Worm (Caenorhabditis elegans) whole organism, L4 larva: ENCODE data around the gene spin-3.

ENCODE experiments used
- F10B5.3 ChIP-seq: sonication (generic microtip); optimal IDR thresholded peaks from 2 replicates; lab custom pipeline; 2016; ENCODE audit warnings: mild to moderate bottlenecking, missing genetic modification characterization, missing compliant biosample characterization
- F26F4.8 ChIP-seq: fragments of 200-800 bp; sonication (Bioruptor generic); conservative IDR thresholded peaks from 2 replicates; pipeline ENCODE4 v1.3.6; 2022; ENCODE audit warnings: missing genetic modification characterization, missing compliant biosample characterization
- F37D6.2 ChIP-seq: sonication (generic microtip); optimal IDR thresholded peaks from 2 replicates; lab custom pipeline; 2016; ENCODE audit warnings: mild to moderate bottlenecking, missing genetic modification characterization, missing compliant biosample characterization
- R02D3.7 ChIP-seq: fragments of 150-350 bp; sonication (generic microtip); optimal IDR thresholded peaks from 3 replicates; lab custom pipeline; 2014; ENCODE audit warnings: missing biosample characterization, missing genetic modification characterization
- T26A8.4 ChIP-seq: fragments of 200-800 bp; sonication (Bioruptor generic); IDR thresholded peaks from 2 replicates; pipeline ENCODE4 v1.3.6; 2022; ENCODE audit warnings: missing genetic modification characterization, missing compliant biosample characterization
- Y105C5A.15 ChIP-seq: fragments of 200-800 bp; sonication (Bioruptor generic); IDR thresholded peaks from 2 replicates; pipeline ENCODE4 v1.3.6; 2022; ENCODE audit warnings: missing genetic modification characterization, missing compliant biosample characterization
- Y5F2A.4 ChIP-seq: fragments of 200-800 bp; sonication (Bioruptor generic); optimal IDR thresholded peaks from 2 replicates; lab custom pipeline; 2018; ENCODE audit warnings: mild to moderate bottlenecking, missing genetic modification characterization, missing compliant biosample characterization
- Y75B8A.6 ChIP-seq: fragments of 200-800 bp; sonication (Bioruptor generic); IDR thresholded peaks from 2 replicates; pipeline ENCODE4 v1.3.6; 2022; ENCODE audit warnings: missing genetic modification reagents, missing genetic modification characterization, missing compliant biosample characterization
- aly-2 ChIP-seq: sonication (generic microtip); optimal IDR thresholded peaks from 2 replicates; lab custom pipeline; 2018; ENCODE audit warnings: missing biosample characterization, missing genetic modification characterization
- ceh-44 ChIP-seq: fragments of 200-800 bp; sonication (Bioruptor generic); IDR thresholded peaks from 2 replicates; pipeline ENCODE4 v1.3.6; 2022; ENCODE audit warnings: missing genetic modification reagents, missing genetic modification characterization, missing compliant biosample characterization
- ces-1 ChIP-seq: fragments of 150-350 bp; sonication (generic microtip); optimal IDR thresholded peaks from 4 replicates; lab custom pipeline; 2014; ENCODE audit warnings: missing biosample characterization, missing genetic modification reagents, missing genetic modification characterization
- cey-2 ChIP-seq: sonication (generic microtip); optimal IDR thresholded peaks from 3 replicates; lab custom pipeline; 2017; ENCODE audit warnings: missing genetic modification characterization, mild to moderate bottlenecking, missing compliant biosample characterization, antibody characterized with exemption, borderline replicate concordance; ENCODE audit not compliant: insufficient read depth
- daf-12 ChIP-seq: fragments of 150-350 bp; optimal IDR thresholded peaks from 2 replicates; lab custom pipeline; 2014; ENCODE audit warnings: missing biosample characterization, missing genetic modification reagents, missing genetic modification characterization
- daf-16 ChIP-seq, 3 experiments: sonication (generic microtip); optimal IDR thresholded peaks; 2 replicates each; lab custom pipeline; 2016 to 2017; ENCODE audit warnings: missing genetic modification characterization in 3 of 3, missing genetic modification reagents in 3 of 3, mild to moderate bottlenecking in 2 of 3, missing compliant biosample characterization in 2 of 3, missing biosample characterization in 1 of 3, moderate library complexity in 1 of 3
- daf-8 ChIP-seq: fragments of 200-800 bp; sonication (Bioruptor generic); IDR thresholded peaks from 2 replicates; pipeline ENCODE4 v1.3.6; 2022; ENCODE audit warnings: missing genetic modification characterization, missing compliant biosample characterization
- dmd-6 ChIP-seq: fragments of 200-800 bp; sonication (Bioruptor generic); IDR thresholded peaks from 2 replicates; pipeline ENCODE4 v1.3.6; 2022; ENCODE audit warnings: missing genetic modification reagents, missing genetic modification characterization, missing compliant biosample characterization
- dmd-8 ChIP-seq: fragments of 200-800 bp; sonication (Bioruptor generic); IDR thresholded peaks from 2 replicates; pipeline ENCODE4 v1.3.6; 2022; ENCODE audit warnings: missing genetic modification characterization, missing compliant biosample characterization
- dmd-9 ChIP-seq: fragments of 200-800 bp; sonication (Bioruptor generic); IDR thresholded peaks from 2 replicates; pipeline ENCODE4 v1.3.6; 2022; ENCODE audit warnings: missing genetic modification reagents, missing genetic modification characterization, missing compliant biosample characterization
- dpl-1 ChIP-seq: fragments of 150-350 bp; optimal IDR thresholded peaks from 2 replicates; lab custom pipeline; 2014; ENCODE audit warnings: missing biosample characterization, missing genetic modification reagents, missing genetic modification characterization
- egl-27 ChIP-seq: sonication (generic microtip); optimal IDR thresholded peaks from 3 replicates; lab custom pipeline; 2017; ENCODE audit warnings: missing biosample characterization, missing genetic modification reagents, missing genetic modification characterization
- egl-43 ChIP-seq: fragments of 200-800 bp; sonication (Bioruptor generic); IDR thresholded peaks from 2 replicates; pipeline ENCODE4 v1.3.6; 2022; ENCODE audit warnings: missing genetic modification reagents, missing genetic modification characterization, missing compliant biosample characterization
- fos-1 ChIP-seq: fragments of 150-350 bp; optimal IDR thresholded peaks from 2 replicates; lab custom pipeline; 2014; ENCODE audit warnings: missing biosample characterization, missing genetic modification characterization
- gei-8 ChIP-seq: fragments of 200-800 bp; sonication (Bioruptor generic); optimal IDR thresholded peaks from 2 replicates; lab custom pipeline; 2018; ENCODE audit warnings: mild to moderate bottlenecking, missing genetic modification characterization, missing compliant biosample characterization
- hif-1 ChIP-seq, 2 experiments: sonication (generic microtip); optimal IDR thresholded peaks; 2 replicates each; lab custom pipeline; 2016 to 2017; ENCODE audit warnings: missing compliant biosample characterization in 2 of 2, missing genetic modification characterization in 2 of 2, missing genetic modification reagents in 2 of 2, missing genotype in 2 of 2, mild to moderate bottlenecking in 1 of 2
- hlh-11 ChIP-seq: fragments of 200-800 bp; sonication (Bioruptor generic); optimal IDR thresholded peaks from 2 replicates; lab custom pipeline; 2018; ENCODE audit warnings: mild to moderate bottlenecking, missing genetic modification characterization, missing compliant biosample characterization
- hmg-1.1 ChIP-seq: fragments of 200-800 bp; sonication (Bioruptor generic); IDR thresholded peaks from 2 replicates; pipeline ENCODE4 v1.3.6; 2022; ENCODE audit warnings: missing genetic modification reagents, missing genetic modification characterization, missing compliant biosample characterization
- lim-7 ChIP-seq: fragments of 200-800 bp; sonication (Bioruptor generic); IDR thresholded peaks from 2 replicates; pipeline ENCODE4 v1.3.6; 2022; ENCODE audit warnings: missing genetic modification characterization, missing compliant biosample characterization
- lin-1 ChIP-seq: fragments of 200-800 bp; sonication (Bioruptor generic); IDR thresholded peaks from 2 replicates; pipeline ENCODE4 v1.3.6; 2022; ENCODE audit warnings: missing genetic modification reagents, missing genetic modification characterization, missing compliant biosample characterization
- lin-13 ChIP-seq: fragments of 150-350 bp; optimal IDR thresholded peaks from 2 replicates; lab custom pipeline; 2014; ENCODE audit warnings: missing biosample characterization, missing genetic modification reagents, missing genetic modification characterization
- lin-15B ChIP-seq: fragments of 150-350 bp; sonication (generic microtip); optimal IDR thresholded peaks from 3 replicates; lab custom pipeline; 2014; ENCODE audit warnings: missing biosample characterization, missing genetic modification characterization
- lin-29 ChIP-seq: fragments of 200-800 bp; sonication (Bioruptor generic); IDR thresholded peaks from 2 replicates; pipeline ENCODE4 v1.3.6; 2022; ENCODE audit warnings: missing genetic modification reagents, missing genetic modification characterization, missing compliant biosample characterization
- lsy-2 ChIP-seq, 2 experiments: fragments of 150-350 bp in 1 of 2; sonication (generic microtip) in 1 of 2; optimal IDR thresholded peaks; 2 replicates each; lab custom pipeline; 2014 to 2017; ENCODE audit warnings: missing biosample characterization in 2 of 2, missing genetic modification characterization in 2 of 2
- madf-5 ChIP-seq, 2 experiments: fragments of 200-800 bp; sonication (Bioruptor generic); IDR thresholded peaks; 2 replicates each; pipeline ENCODE4 v1.3.6; 2022; ENCODE audit warnings: missing compliant biosample characterization in 2 of 2, missing genetic modification characterization in 2 of 2
- mep-1 ChIP-seq: fragments of 150-350 bp; sonication (generic microtip); optimal IDR thresholded peaks from 3 replicates; lab custom pipeline; 2014; ENCODE audit warnings: missing biosample characterization, missing genetic modification characterization
- mes-2 ChIP-seq: sonication (generic microtip); optimal IDR thresholded peaks from 2 replicates; lab custom pipeline; 2016; ENCODE audit warnings: missing genotype, mild to moderate bottlenecking, missing genetic modification characterization, missing compliant biosample characterization; ENCODE audit not compliant: poor library complexity, severe bottlenecking
- mxl-3 ChIP-seq: fragments of 200-800 bp; sonication (Bioruptor generic); optimal IDR thresholded peaks from 2 replicates; lab custom pipeline; 2018; ENCODE audit warnings: mild to moderate bottlenecking, missing genetic modification characterization, missing compliant biosample characterization
- nhr-10 ChIP-seq: fragments of 150-350 bp; optimal IDR thresholded peaks from 2 replicates; lab custom pipeline; 2014; ENCODE audit warnings: missing biosample characterization, missing genetic modification characterization
- nhr-111 ChIP-seq: fragments of 200-800 bp; sonication (Bioruptor generic); optimal IDR thresholded peaks from 2 replicates; lab custom pipeline; 2018; ENCODE audit warnings: mild to moderate bottlenecking, missing genetic modification characterization, missing compliant biosample characterization
- nhr-237 ChIP-seq: sonication (generic microtip); optimal IDR thresholded peaks from 2 replicates; lab custom pipeline; 2017; ENCODE audit warnings: missing biosample characterization, missing genetic modification characterization
- nhr-28 ChIP-seq: fragments of 150-350 bp; optimal IDR thresholded peaks from 2 replicates; lab custom pipeline; 2014; ENCODE audit warnings: missing biosample characterization, missing genetic modification characterization
- nhr-76 ChIP-seq: fragments of 150-350 bp; optimal IDR thresholded peaks from 2 replicates; lab custom pipeline; 2014; ENCODE audit warnings: missing biosample characterization, missing genetic modification characterization
- saeg-2 ChIP-seq: fragments of 200-800 bp; sonication (Bioruptor generic); IDR thresholded peaks from 2 replicates; pipeline ENCODE4 v1.3.6; 2022; ENCODE audit warnings: missing genetic modification reagents, missing genetic modification characterization, missing compliant biosample characterization
- set-16 ChIP-seq: fragments of 200-800 bp; sonication (Bioruptor generic); IDR thresholded peaks from 2 replicates; pipeline ENCODE4 v1.3.6; 2022; ENCODE audit warnings: missing genetic modification reagents, missing genetic modification characterization, missing compliant biosample characterization
- skn-1 ChIP-seq: fragments of 150-350 bp; optimal IDR thresholded peaks from 2 replicates; lab custom pipeline; 2014; ENCODE audit warnings: missing biosample characterization, missing genetic modification characterization
- snpc-1.2 ChIP-seq: fragments of 200-800 bp; sonication (Bioruptor generic); IDR thresholded peaks from 2 replicates; pipeline ENCODE4 v1.3.6; 2022; ENCODE audit warnings: missing genetic modification reagents, missing genetic modification characterization, missing compliant biosample characterization
- spr-3 ChIP-seq: fragments of 200-800 bp; sonication (Bioruptor generic); optimal IDR thresholded peaks from 2 replicates; lab custom pipeline; 2018; ENCODE audit warnings: mild to moderate bottlenecking, missing genetic modification characterization, missing compliant biosample characterization
- tra-1 ChIP-seq: fragments of 200-800 bp; sonication (Bioruptor generic); IDR thresholded peaks from 2 replicates; pipeline ENCODE4 v1.3.6; 2022; ENCODE audit warnings: missing genetic modification reagents, missing genetic modification characterization, missing compliant biosample characterization
- unc-39 ChIP-seq: sonication (generic microtip); optimal IDR thresholded peaks from 2 replicates; lab custom pipeline; 2017; ENCODE audit warnings: missing biosample characterization, missing genetic modification characterization
- vab-7 ChIP-seq: fragments of 200-800 bp; sonication (Bioruptor generic); IDR thresholded peaks from 2 replicates; pipeline ENCODE4 v1.3.6; 2022; ENCODE audit warnings: missing genetic modification reagents, missing genetic modification characterization, missing compliant biosample characterization
- zfp-2 ChIP-seq: sonication (generic microtip); optimal IDR thresholded peaks from 2 replicates; lab custom pipeline; 2016; ENCODE audit warnings: mild to moderate bottlenecking, missing genetic modification characterization, missing compliant biosample characterization
- zfp-3 ChIP-seq: fragments of 200-800 bp; sonication (Bioruptor generic); conservative IDR thresholded peaks from 2 replicates; pipeline ENCODE4 v1.3.6; 2022; ENCODE audit warnings: missing genetic modification reagents, missing genetic modification characterization, missing compliant biosample characterization

spin-3 gene

ce11 chrX:13159005-13159404, 29.0 kb downstream of the spin-3 start (continued):
- TF ChIP-seq lim-7 (GFP tag; lab: Robert Waterston, UW), result no peak
- peak; percentile 15 for TF ChIP-seq lin-13 (GFP tag; lab: Kevin White, UChicago)
- TF ChIP-seq ces-1 (GFP tag; lab: Kevin White, UChicago), result no peak
- TF ChIP-seq hif-1 (tag; optimal IDR thresholded peaks at IDR 0.05; lab: Kevin White, UChicago), result no peak
- no peak for TF ChIP-seq vab-7 (GFP tag; lab: Robert Waterston, UW)
- no peak for TF ChIP-seq spr-3
- TF ChIP-seq fos-1 (tag; lab: Kevin White, UChicago), result no peak
- no peak for TF ChIP-seq F26F4.8 (GFP tag; lab: Robert Waterston, UW)
- TF ChIP-seq skn-1 (tag; lab: Kevin White, UChicago), result no peak
- no peak for TF ChIP-seq saeg-2 (GFP tag; lab: Robert Waterston, UW)
- no peak for TF ChIP-seq daf-8 (GFP tag; lab: Robert Waterston, UW)
- TF ChIP-seq lin-1 (GFP tag; lab: Robert Waterston, UW), result peak; percentile 78; the same call in 1 of the 2 replicates
- peak in 1 of 2 experiments; percentile 71 for TF ChIP-seq daf-16 (GFP tag; optimal IDR thresholded peaks at IDR 0.05; lab: Kevin White, UChicago)
- TF ChIP-seq daf-16 (tag; optimal IDR thresholded peaks at IDR 0.05; lab: Kevin White, UChicago), result peak; percentile 97
- no peak; the same call in 1 of the 2 replicates for TF ChIP-seq T26A8.4 (GFP tag; lab: Robert Waterston, UW)
- TF ChIP-seq dpl-1, result no peak
- TF ChIP-seq Y5F2A.4 (GFP tag; lab: Kevin White, UChicago), result no peak
- TF ChIP-seq unc-39 (tag; lab: Kevin White, UChicago), result no peak
- no peak for TF ChIP-seq Y105C5A.15 (GFP tag; lab: Robert Waterston, UW)
- TF ChIP-seq tra-1 (GFP tag; lab: Robert Waterston, UW), result peak; percentile 82
- no peak for TF ChIP-seq F37D6.2 (tag; lab: Kevin White, UChicago)
- no peak for TF ChIP-seq gei-8 (GFP tag; lab: Kevin White, UChicago)
- no peak for TF ChIP-seq ceh-44 (GFP tag; lab: Robert Waterston, UW)
- TF ChIP-seq set-16 (GFP tag; lab: Robert Waterston, UW), result no peak
- no peak for TF ChIP-seq F10B5.3 (tag; lab: Kevin White, UChicago)
- peak; percentile 52 for TF ChIP-seq mxl-3 (GFP tag; lab: Kevin White, UChicago)
- peak in 1 of 2 experiments; percentile 48 for TF ChIP-seq lsy-2 (tag; optimal IDR thresholded peaks at IDR 0.05; lab: Kevin White, UChicago)
- no peak for TF ChIP-seq nhr-10 (tag; lab: Kevin White, UChicago)
- no peak for TF ChIP-seq egl-43 (GFP tag; lab: Robert Waterston, UW)
- peak; percentile 59 for TF ChIP-seq mep-1 (tag; lab: Kevin White, UChicago)
- no peak for TF ChIP-seq hmg-1.1 (GFP tag; lab: Robert Waterston, UW)
- TF ChIP-seq zfp-3 (GFP tag; lab: Robert Waterston, UW), result no peak
- TF ChIP-seq mes-2 (tag; lab: Kevin White, UChicago), result peak; percentile 28
- TF ChIP-seq nhr-76, result no peak
- TF ChIP-seq cey-2 (tag; lab: Kevin White, UChicago), result no peak
- TF ChIP-seq madf-5 (GFP tag; IDR thresholded peaks at IDR 0.05; lab: Robert Waterston, UW), result no peak
- TF ChIP-seq zfp-2 (tag; lab: Kevin White, UChicago), result no peak
- no peak for TF ChIP-seq dmd-8 (GFP tag; lab: Robert Waterston, UW)
- no peak for TF ChIP-seq lin-29 (GFP tag; lab: Robert Waterston, UW)
- no peak for TF ChIP-seq R02D3.7 (tag; lab: Kevin White, UChicago)
- TF ChIP-seq egl-27, result no peak
- no peak for TF ChIP-seq lin-15B
- TF ChIP-seq nhr-28, result peak; percentile 90
- TF ChIP-seq dmd-9 (GFP tag; lab: Robert Waterston, UW), result no peak
- TF ChIP-seq snpc-1.2 (GFP tag; lab: Robert Waterston, UW), result no peak
- no peak for TF ChIP-seq aly-2
- no peak for TF ChIP-seq daf-12 (tag; lab: Kevin White, UChicago)
- no peak for TF ChIP-seq nhr-237 (tag; lab: Kevin White, UChicago)
- TF ChIP-seq hlh-11 (tag; lab: Kevin White, UChicago), result peak; percentile 90
- no peak for TF ChIP-seq Y75B8A.6 (GFP tag; lab: Robert Waterston, UW)
- TF ChIP-seq nhr-111, result no peak
- peak; percentile 82 for TF ChIP-seq dmd-6 (GFP tag; lab: Robert Waterston, UW)
